Worm (Caenorhabditis elegans): ENCODE data around the gene W08F4.13.

DNA sequence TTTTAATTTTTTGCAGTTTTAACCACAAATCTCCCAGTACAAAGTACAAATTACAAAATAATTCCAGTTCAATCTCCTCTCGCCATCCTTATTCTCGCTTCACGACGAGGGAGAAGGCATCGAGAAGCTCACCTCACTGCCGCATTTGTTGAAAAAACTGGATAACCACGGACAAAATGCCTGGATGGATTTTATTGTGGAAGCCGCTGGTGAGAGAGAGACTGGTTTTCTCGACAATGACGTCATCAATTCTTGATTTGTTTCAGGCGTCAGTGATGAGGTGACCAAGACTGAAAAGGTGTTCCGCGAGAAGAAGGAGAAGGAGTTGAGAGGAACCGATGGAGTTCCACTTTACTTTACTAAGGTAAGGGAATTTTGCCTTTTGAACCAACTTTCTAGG, 35.1 kb upstream of the W08F4.13 start:
- TF ChIP-seq med-1 (GFP tag; optimal IDR thresholded peaks at IDR 0.05; ENCODE audit: insufficient read depth), result no peak
- no peak for TF ChIP-seq ztf-23 (GFP tag; IDR thresholded peaks at IDR 0.05)
- TF ChIP-seq ztf-29 (GFP tag; IDR thresholded peaks at IDR 0.05), result no peak
- no peak for TF ChIP-seq flt-1 (GFP tag; IDR thresholded peaks at IDR 0.05)
- TF ChIP-seq klf-2 (GFP tag; conservative IDR thresholded peaks at IDR 0.05), result no peak
